Fruit fly (Drosophila melanogaster) whole organism, embryonic: ENCODE measurements around the gene CG32483.

Experiments
- CG10321 ChIP-seq: fragments of 200-800 bp; sonication (Bioruptor generic); IDR thresholded peaks from 2 replicates; pipeline ENCODE4 v1.3.6; 2022; ENCODE audit warnings: missing biosample characterization, missing genetic modification characterization
- CG11085 ChIP-seq: fragments of 200-800 bp; sonication (Bioruptor generic); IDR thresholded peaks from 2 replicates; pipeline ENCODE4 v1.3.6; 2022; ENCODE audit warnings: missing biosample characterization, missing genetic modification characterization
- CG11247 ChIP-seq: fragments of 200-800 bp; sonication (Bioruptor generic); IDR thresholded peaks from 2 replicates; pipeline ENCODE4 v1.3.6; 2022; ENCODE audit warnings: missing biosample characterization, missing genetic modification characterization
- CG11456 ChIP-seq: fragments of 200-800 bp; sonication (Bioruptor generic); IDR thresholded peaks from 3 replicates; pipeline ENCODE4 v1.3.6; 2022; ENCODE audit warnings: missing biosample characterization, missing genetic modification characterization
- CG11560 ChIP-seq: fragments of 200-800 bp; sonication (Bioruptor generic); IDR thresholded peaks from 3 replicates; pipeline ENCODE4 v1.3.6; 2022; ENCODE audit warnings: missing biosample characterization, missing genetic modification characterization
- CG12659 ChIP-seq: fragments of 200-800 bp; sonication (Bioruptor generic); optimal IDR thresholded peaks from 3 replicates; lab custom pipeline; 2017; ENCODE audit warnings: mild to moderate bottlenecking, missing biosample characterization, missing genetic modification reagents, missing genetic modification characterization
- CG13123 ChIP-seq: fragments of 200-800 bp; sonication (Bioruptor generic); optimal IDR thresholded peaks from 2 replicates; lab custom pipeline; 2016; ENCODE audit warnings: missing biosample characterization, missing genetic modification characterization
- CG13624 ChIP-seq: fragments of 200-800 bp; sonication (Bioruptor generic); optimal IDR thresholded peaks from 2 replicates; lab custom pipeline; 2016; ENCODE audit warnings: missing biosample characterization, missing genetic modification characterization
- CG17802 ChIP-seq: fragments of 200-800 bp; sonication (Bioruptor generic); optimal IDR thresholded peaks from 2 replicates; lab custom pipeline; 2018; ENCODE audit warnings: missing biosample characterization, mild to moderate bottlenecking, missing genetic modification characterization, moderate library complexity
- CG2120 ChIP-seq: fragments of 200-800 bp; sonication (Bioruptor generic); optimal IDR thresholded peaks from 3 replicates; lab custom pipeline; 2016; ENCODE audit warnings: missing biosample characterization, missing genetic modification characterization
- CG4360 ChIP-seq: fragments of 200-800 bp; sonication (Bioruptor generic); IDR thresholded peaks from 2 replicates; pipeline ENCODE4 v1.3.6; 2022; ENCODE audit warnings: missing biosample characterization, missing genetic modification characterization
- CG7357 ChIP-seq: fragments of 200-800 bp; sonication (Bioruptor generic); IDR thresholded peaks from 3 replicates; pipeline ENCODE4 v1.3.6; 2022; ENCODE audit warnings: missing biosample characterization, missing genetic modification characterization
- CG7745 ChIP-seq: fragments of 200-800 bp; sonication (Bioruptor generic); optimal IDR thresholded peaks from 2 replicates; lab custom pipeline; 2018; ENCODE audit warnings: missing biosample characterization, mild to moderate bottlenecking, missing genetic modification characterization, moderate library complexity
- CG8281 ChIP-seq: fragments of 200-800 bp; sonication (Bioruptor generic); optimal IDR thresholded peaks from 2 replicates; lab custom pipeline; 2018; ENCODE audit warnings: missing biosample characterization, mild to moderate bottlenecking, missing genetic modification characterization, moderate library complexity
- CG9437 ChIP-seq: fragments of 200-800 bp; sonication (Bioruptor generic); optimal IDR thresholded peaks from 2 replicates; lab custom pipeline; 2018; ENCODE audit warnings: missing biosample characterization, mild to moderate bottlenecking, missing genetic modification characterization
- CG9727 ChIP-seq: fragments of 200-800 bp; sonication (Bioruptor generic); optimal IDR thresholded peaks from 3 replicates; lab custom pipeline; 2017; ENCODE audit warnings: missing biosample characterization, mild to moderate bottlenecking, missing genetic modification characterization
- Camta ChIP-seq: fragments of 200-800 bp; sonication (Bioruptor generic); optimal IDR thresholded peaks from 2 replicates; lab custom pipeline; 2016; ENCODE audit warnings: missing biosample characterization, missing genetic modification characterization
- Deaf1 ChIP-seq: fragments of 200-800 bp; optimal IDR thresholded peaks from 3 replicates; lab custom pipeline; 2019; ENCODE audit warnings: missing biosample characterization, mild to moderate bottlenecking, missing genetic modification characterization, moderate library complexity
- Doc2 ChIP-seq: fragments of 200-800 bp; sonication (Bioruptor generic); IDR thresholded peaks from 2 replicates; pipeline ENCODE4 v1.3.6; 2022; ENCODE audit warnings: missing biosample characterization, missing genetic modification characterization
- Elba2 ChIP-seq: fragments of 200-800 bp; sonication (Bioruptor generic); optimal IDR thresholded peaks from 3 replicates; lab custom pipeline; 2016; ENCODE audit warnings: missing biosample characterization, missing genetic modification characterization
- Fer1 ChIP-seq: fragments of 200-800 bp; sonication (Bioruptor generic); optimal IDR thresholded peaks from 2 replicates; lab custom pipeline; 2017; ENCODE audit warnings: missing biosample characterization, mild to moderate bottlenecking, missing genetic modification characterization
- Fer3 ChIP-seq: fragments of 200-800 bp; sonication (Bioruptor generic); optimal IDR thresholded peaks from 2 replicates; lab custom pipeline; 2018; ENCODE audit warnings: missing biosample characterization, mild to moderate bottlenecking, missing genetic modification characterization, moderate library complexity
- GATAe ChIP-seq: fragments of 200-800 bp; sonication (Bioruptor generic); conservative IDR thresholded peaks from 2 replicates; pipeline ENCODE4 v1.3.6; 2022; ENCODE audit warnings: missing biosample characterization, missing genetic modification characterization
- HLHmδ ChIP-seq: fragments of 200-800 bp; sonication (Bioruptor generic); optimal IDR thresholded peaks from 2 replicates; lab custom pipeline; 2018; ENCODE audit warnings: missing biosample characterization, mild to moderate bottlenecking, missing genetic modification characterization, moderate library complexity
- Hsf ChIP-seq: fragments of 200-800 bp; sonication (Bioruptor generic); optimal IDR thresholded peaks from 3 replicates; lab custom pipeline; 2016; ENCODE audit warnings: missing biosample characterization, missing genetic modification characterization
- Lhr ChIP-seq: fragments of 200-800 bp; sonication (Bioruptor generic); optimal IDR thresholded peaks from 3 replicates; lab custom pipeline; 2017; ENCODE audit warnings: mild to moderate bottlenecking, missing biosample characterization, missing genetic modification reagents, missing genetic modification characterization
- Lpt ChIP-seq: fragments of >200 bp; optimal IDR thresholded peaks from 2 replicates; lab custom pipeline; 2018; ENCODE audit warnings: missing biosample characterization, missing genetic modification characterization
- MTF-1 ChIP-seq: fragments of 200-800 bp; sonication (Bioruptor generic); optimal IDR thresholded peaks from 2 replicates; lab custom pipeline; 2018; ENCODE audit warnings: missing biosample characterization, mild to moderate bottlenecking, missing genetic modification characterization, borderline replicate concordance
- Mes4 ChIP-seq: fragments of 200-800 bp; sonication (Bioruptor generic); optimal IDR thresholded peaks from 2 replicates; lab custom pipeline; 2016; ENCODE audit warnings: missing biosample characterization, missing genetic modification characterization
- PHDP ChIP-seq: fragments of 200-800 bp; sonication (Bioruptor generic); optimal IDR thresholded peaks from 3 replicates; lab custom pipeline; 2018; ENCODE audit warnings: missing biosample characterization, mild to moderate bottlenecking, missing genetic modification characterization, moderate library complexity
- Poxn ChIP-seq: fragments of 200-800 bp; sonication (Bioruptor generic); IDR thresholded peaks from 2 replicates; pipeline ENCODE4 v1.3.6; 2022; ENCODE audit warnings: missing biosample characterization, missing genetic modification characterization
- Ssrp ChIP-seq: fragments of 200-800 bp; sonication (Bioruptor generic); optimal IDR thresholded peaks from 2 replicates; lab custom pipeline; 2018; ENCODE audit warnings: missing biosample characterization, mild to moderate bottlenecking, missing genetic modification characterization, moderate library complexity
- ac ChIP-seq: fragments of 200-800 bp; sonication (Bioruptor generic); optimal IDR thresholded peaks from 3 replicates; lab custom pipeline; 2017; ENCODE audit warnings: missing biosample characterization, mild to moderate bottlenecking, missing genetic modification characterization
- bigmax ChIP-seq: fragments of 200-800 bp; sonication (Bioruptor generic); optimal IDR thresholded peaks from 2 replicates; lab custom pipeline; 2018; ENCODE audit warnings: missing biosample characterization, mild to moderate bottlenecking, missing genetic modification characterization
- bsh ChIP-seq, 2 experiments: fragments of 200-800 bp; sonication (Bioruptor generic); optimal IDR thresholded peaks; 2 replicates each; lab custom pipeline; 2017 to 2018; ENCODE audit warnings: mild to moderate bottlenecking in 2 of 2, missing biosample characterization in 2 of 2, missing genetic modification characterization in 2 of 2, moderate library complexity in 1 of 2
- chm ChIP-seq: fragments of 200-800 bp; sonication (Bioruptor generic); IDR thresholded peaks from 2 replicates; pipeline ENCODE4 v1.3.6; 2022; ENCODE audit warnings: missing biosample characterization, missing genetic modification characterization
- crp ChIP-seq, 2 experiments: fragments of 200-800 bp; sonication (Bioruptor generic); optimal IDR thresholded peaks; 2 replicates in 1 of 2; 3 replicates in 1 of 2; lab custom pipeline; 2017; ENCODE audit warnings: missing biosample characterization in 2 of 2, missing genetic modification characterization in 2 of 2, mild to moderate bottlenecking in 1 of 2, moderate library complexity in 1 of 2
- disco-r ChIP-seq: fragments of 200-800 bp; sonication (Bioruptor generic); optimal IDR thresholded peaks from 2 replicates; lab custom pipeline; 2016; ENCODE audit warnings: missing biosample characterization, missing genetic modification characterization
- ems ChIP-seq: fragments of 200-800 bp; sonication (Bioruptor generic); optimal IDR thresholded peaks from 3 replicates; lab custom pipeline; 2016; ENCODE audit warnings: missing biosample characterization, missing genetic modification characterization
- grau ChIP-seq: fragments of 200-800 bp; optimal IDR thresholded peaks from 3 replicates; lab custom pipeline; 2019; ENCODE audit warnings: missing biosample characterization, mild to moderate bottlenecking, missing genetic modification characterization, moderate library complexity
- jing ChIP-seq: fragments of 200-800 bp; sonication (Bioruptor generic); optimal IDR thresholded peaks from 2 replicates; lab custom pipeline; 2018; ENCODE audit warnings: missing biosample characterization, mild to moderate bottlenecking, missing genetic modification characterization
- lov ChIP-seq, 2 experiments: fragments of 200-800 bp in 1 of 2; fragments of >200 bp in 1 of 2; sonication (Bioruptor generic) in 1 of 2; IDR thresholded peaks in 1 of 2; optimal IDR thresholded peaks in 1 of 2; 2 replicates in 1 of 2; 3 replicates in 1 of 2; pipeline versions ENCODE4 v1.3.6 to Lab custom; 2017 to 2022; ENCODE audit warnings: missing biosample characterization in 1 of 2, missing genetic modification characterization in 1 of 2
- luna ChIP-seq: fragments of 200-800 bp; sonication (Bioruptor generic); optimal IDR thresholded peaks from 2 replicates; lab custom pipeline; 2016; ENCODE audit warnings: missing biosample characterization, missing genetic modification characterization
- maf-S ChIP-seq: fragments of 200-800 bp; sonication (Bioruptor generic); optimal IDR thresholded peaks from 2 replicates; lab custom pipeline; 2016; ENCODE audit warnings: missing biosample characterization, missing genetic modification characterization
- odd ChIP-seq: fragments of 200-800 bp; sonication (Bioruptor generic); optimal IDR thresholded peaks from 2 replicates; lab custom pipeline; 2017; ENCODE audit warnings: missing biosample characterization, mild to moderate bottlenecking, missing genetic modification characterization
- ranshi ChIP-seq: fragments of 200-800 bp; sonication (Bioruptor generic); IDR thresholded peaks from 2 replicates; pipeline ENCODE4 v1.3.6; 2022; ENCODE audit warnings: missing biosample characterization, missing genetic modification characterization
- salm ChIP-seq: fragments of 200-800 bp; sonication (Bioruptor generic); optimal IDR thresholded peaks from 2 replicates; lab custom pipeline; 2018; ENCODE audit warnings: missing biosample characterization, mild to moderate bottlenecking, missing genetic modification characterization
- toy ChIP-seq: fragments of 200-800 bp; sonication (Bioruptor generic); IDR thresholded peaks from 2 replicates; pipeline ENCODE4 v1.3.6; 2022; ENCODE audit warnings: missing biosample characterization, missing genetic modification characterization
- zfh1 ChIP-seq: fragments of 200-800 bp; sonication (Bioruptor generic); IDR thresholded peaks from 3 replicates; pipeline ENCODE4 v1.3.6; 2022; ENCODE audit warnings: missing biosample characterization, missing genetic modification characterization

CG32483 gene

dm6 chr3L:644111-644718, 45.7 kb downstream of the CG32483 start (continued):
- peak; percentile 52 for TF ChIP-seq Deaf1 (tag; lab: Kevin White, UChicago)
- TF ChIP-seq disco-r (GFP tag; lab: Kevin White, UChicago), result peak; percentile 75
- TF ChIP-seq CG8281, result peak; percentile 70
- TF ChIP-seq GATAe (GFP tag; lab: Robert Waterston, UW), result no peak
- peak; percentile 72 for TF ChIP-seq Mes4
- no peak for TF ChIP-seq lov (optimal IDR thresholded peaks at IDR 0.05; lab: Kevin White, UChicago)
- peak; percentile 86; the same call in 2 of the 3 replicates for TF ChIP-seq lov (GFP tag; IDR thresholded peaks at IDR 0.05; lab: Robert Waterston, UW)
- no peak for TF ChIP-seq toy (GFP tag; lab: Robert Waterston, UW)
- TF ChIP-seq jing, result peak; percentile 87
- TF ChIP-seq CG13624, result peak; percentile 82
- TF ChIP-seq CG12659 (GFP tag; lab: Kevin White, UChicago), result peak; percentile 77
- peak in 1 of 2 experiments; percentile 42 for TF ChIP-seq crp (GFP tag; optimal IDR thresholded peaks at IDR 0.05; lab: Kevin White, UChicago)
- TF ChIP-seq salm (tag; lab: Kevin White, UChicago), result peak; percentile 80
- no peak for TF ChIP-seq bigmax (GFP tag; lab: Kevin White, UChicago)
- no peak for TF ChIP-seq HLHmδ (GFP tag; lab: Kevin White, UChicago)
- peak; percentile 79 for TF ChIP-seq Fer1 (GFP tag; lab: Kevin White, UChicago)
- peak; percentile 73 for TF ChIP-seq CG4360 (GFP tag; lab: Robert Waterston, UW)
- TF ChIP-seq chm, result peak; percentile 86
- peak; percentile 71 for TF ChIP-seq luna (GFP tag; lab: Kevin White, UChicago)
- TF ChIP-seq CG13123 (GFP tag; lab: Kevin White, UChicago), result peak; percentile 68
- TF ChIP-seq CG2120 (GFP tag; lab: Kevin White, UChicago), result peak; percentile 71
- peak; percentile 49 for TF ChIP-seq CG10321 (GFP tag; lab: Robert Waterston, UW)
- peak; percentile 89 for TF ChIP-seq ranshi (GFP tag; lab: Robert Waterston, UW)
- peak; percentile 85 for TF ChIP-seq ems (GFP tag; lab: Kevin White, UChicago)
- peak; percentile 73 for TF ChIP-seq maf-S (GFP tag; lab: Kevin White, UChicago)
- no peak for TF ChIP-seq Lpt (GFP tag; lab: Kevin White, UChicago)
- TF ChIP-seq CG7357 (GFP tag; lab: Robert Waterston, UW), result peak; percentile 73; the same call in 2 of the 3 replicates
- TF ChIP-seq zfh1 (GFP tag; lab: Robert Waterston, UW), result peak; percentile 93
- no peak for TF ChIP-seq Doc2 (GFP tag; lab: Robert Waterston, UW)
- TF ChIP-seq CG11560 (tag; lab: Robert Waterston, UW), result peak; percentile 58; the same call in 1 of the 3 replicates
- TF ChIP-seq CG9437, result peak; percentile 72
- TF ChIP-seq Elba2 (GFP tag; lab: Kevin White, UChicago), result no peak
- peak; percentile 83 for TF ChIP-seq MTF-1
- peak; percentile 76 for TF ChIP-seq Lhr (GFP tag; lab: Kevin White, UChicago)
- TF ChIP-seq CG11456 (GFP tag; lab: Robert Waterston, UW), result peak; percentile 79; the same call in 2 of the 3 replicates
- peak; percentile 79 for TF ChIP-seq CG17802 (tag; lab: Kevin White, UChicago)
- peak; percentile 34 for TF ChIP-seq ac (GFP tag; lab: Kevin White, UChicago)
- TF ChIP-seq CG7745 (tag; lab: Kevin White, UChicago), result no peak
- TF ChIP-seq CG9727 (GFP tag; lab: Kevin White, UChicago), result peak; percentile 79
- peak; percentile 33; the same call in 1 of the 2 replicates for TF ChIP-seq CG11085 (GFP tag; lab: Robert Waterston, UW)
- peak; percentile 88 for TF ChIP-seq Hsf
- peak; percentile 82 to 93 for TF ChIP-seq bsh (GFP tag; optimal IDR thresholded peaks at IDR 0.05; lab: Kevin White, UChicago)
- no peak for TF ChIP-seq Poxn (GFP tag; lab: Robert Waterston, UW)
- peak; percentile 87 for TF ChIP-seq Ssrp (tag; lab: Kevin White, UChicago)
- peak; percentile 74 for TF ChIP-seq Fer3
- TF ChIP-seq CG11247, result peak; percentile 82
- TF ChIP-seq odd, result peak; percentile 75
- peak; percentile 82 for TF ChIP-seq grau
- peak; percentile 91 for TF ChIP-seq Camta
- TF ChIP-seq PHDP, result peak; percentile 87
